Fruit fly (Drosophila melanogaster) whole organism, embryonic: ENCODE measurements around the gene CG15506.

ENCODE experiments used
- Ada2b ChIP-seq: fragments of 200-800 bp; sonication (Bioruptor generic); IDR thresholded peaks from 2 replicates; pipeline ENCODE4 v1.3.6; 2022; ENCODE audit warnings: missing biosample characterization, missing genetic modification characterization
- CG10366 ChIP-seq: fragments of 200-800 bp; sonication (Bioruptor generic); IDR thresholded peaks from 2 replicates; pipeline ENCODE4 v1.3.6; 2022; ENCODE audit warnings: missing biosample characterization, missing genetic modification characterization
- CG11093 ChIP-seq: fragments of 200-800 bp; sonication (Bioruptor generic); IDR thresholded peaks from 3 replicates; pipeline ENCODE4 v1.3.6; 2022; ENCODE audit warnings: missing biosample characterization, missing genetic modification characterization
- CG11504 ChIP-seq: fragments of 200-800 bp; sonication (Bioruptor generic); optimal IDR thresholded peaks from 3 replicates; lab custom pipeline; 2019; ENCODE audit warnings: missing biosample characterization, mild to moderate bottlenecking, missing genetic modification characterization, moderate library complexity
- CG12104 ChIP-seq: fragments of 200-800 bp; sonication (Bioruptor generic); optimal IDR thresholded peaks from 3 replicates; lab custom pipeline; 2016; ENCODE audit warnings: missing biosample characterization, missing genetic modification characterization
- CG13894 ChIP-seq: fragments of 200-800 bp; sonication (Bioruptor generic); optimal IDR thresholded peaks from 3 replicates; lab custom pipeline; 2018; ENCODE audit warnings: missing biosample characterization, mild to moderate bottlenecking, missing genetic modification characterization, moderate library complexity
- CG14965 ChIP-seq: fragments of 200-800 bp; sonication (Bioruptor generic); optimal IDR thresholded peaks from 2 replicates; lab custom pipeline; 2016; ENCODE audit warnings: missing biosample characterization, missing genetic modification characterization, borderline replicate concordance
- CG1603 ChIP-seq: fragments of 200-800 bp; sonication (Bioruptor generic); optimal IDR thresholded peaks from 2 replicates; lab custom pipeline; 2019; ENCODE audit warnings: missing biosample characterization, mild to moderate bottlenecking, missing genetic modification characterization, moderate library complexity
- CG17612 ChIP-seq: fragments of 200-800 bp; sonication (Bioruptor generic); IDR thresholded peaks from 2 replicates; pipeline ENCODE4 v1.3.6; 2022; ENCODE audit warnings: missing biosample characterization, missing genetic modification characterization
- CG1792 ChIP-seq: fragments of 200-800 bp; sonication (Bioruptor generic); optimal IDR thresholded peaks from 2 replicates; lab custom pipeline; 2016; ENCODE audit warnings: missing biosample characterization, missing genetic modification characterization
- CG32772 ChIP-seq: fragments of 200-800 bp; sonication (Bioruptor generic); IDR thresholded peaks from 2 replicates; pipeline ENCODE4 v1.3.6; 2022; ENCODE audit warnings: missing biosample characterization, missing genetic modification characterization
- CG3407 ChIP-seq: fragments of 200-800 bp; sonication (Bioruptor generic); optimal IDR thresholded peaks from 2 replicates; lab custom pipeline; 2018; ENCODE audit warnings: missing biosample characterization, mild to moderate bottlenecking, missing genetic modification characterization
- CG6254 ChIP-seq: fragments of 200-800 bp; sonication (Bioruptor generic); optimal IDR thresholded peaks from 3 replicates; lab custom pipeline; 2017; ENCODE audit warnings: mild to moderate bottlenecking, missing biosample characterization, missing genetic modification reagents, missing genetic modification characterization
- CG6765 ChIP-seq: fragments of 200-800 bp; sonication (Bioruptor generic); optimal IDR thresholded peaks from 3 replicates; lab custom pipeline; 2017; ENCODE audit warnings: missing biosample characterization, mild to moderate bottlenecking, missing genetic modification characterization
- CG6791 ChIP-seq: fragments of 200-800 bp; sonication (Bioruptor generic); IDR thresholded peaks from 3 replicates; pipeline ENCODE4 v1.3.6; 2022; ENCODE audit warnings: missing biosample characterization, missing genetic modification characterization; ENCODE audit not compliant: partially characterized antibody
- CG7786 ChIP-seq: fragments of 200-800 bp; sonication (Bioruptor generic); optimal IDR thresholded peaks from 2 replicates; lab custom pipeline; 2016; ENCODE audit warnings: missing biosample characterization, missing genetic modification characterization
- D19A ChIP-seq: fragments of 200-800 bp; optimal IDR thresholded peaks from 3 replicates; lab custom pipeline; 2019; ENCODE audit warnings: missing biosample characterization, mild to moderate bottlenecking, missing genetic modification characterization, moderate library complexity
- Gug ChIP-seq: fragments of 200-800 bp; sonication (Bioruptor generic); IDR thresholded peaks from 4 replicates; pipeline ENCODE4 v1.3.6; 2022; ENCODE audit warnings: missing biosample characterization, missing genetic modification characterization
- Hr3 ChIP-seq: fragments of 200-800 bp; sonication (Bioruptor generic); optimal IDR thresholded peaks from 3 replicates; lab custom pipeline; 2016; ENCODE audit warnings: missing biosample characterization, missing genetic modification characterization
- Jarid2 ChIP-seq: fragments of 200-800 bp; sonication (Bioruptor generic); optimal IDR thresholded peaks from 3 replicates; lab custom pipeline; 2017; ENCODE audit warnings: mild to moderate bottlenecking, missing biosample characterization, missing genetic modification reagents, missing genetic modification characterization
- Mad ChIP-seq: fragments of 200-800 bp; sonication (Bioruptor generic); optimal IDR thresholded peaks from 2 replicates; lab custom pipeline; 2016; ENCODE audit warnings: missing biosample characterization, missing genetic modification characterization
- Neu2 ChIP-seq: fragments of 200-800 bp; sonication (Bioruptor generic); optimal IDR thresholded peaks from 3 replicates; lab custom pipeline; 2016; ENCODE audit warnings: missing biosample characterization, missing genetic modification characterization, borderline replicate concordance
- Nf-YC ChIP-seq: fragments of 200-800 bp; optimal IDR thresholded peaks from 3 replicates; lab custom pipeline; 2019; ENCODE audit warnings: missing biosample characterization, mild to moderate bottlenecking, missing genetic modification characterization, moderate library complexity
- Oaz ChIP-seq: fragments of 200-800 bp; sonication (Bioruptor generic); IDR thresholded peaks from 2 replicates; pipeline ENCODE4 v1.3.6; 2022; ENCODE audit warnings: missing biosample characterization, missing genetic modification characterization
- Pdp1 ChIP-seq, 2 experiments: fragments of 200-800 bp; sonication (Bioruptor generic); optimal IDR thresholded peaks; 3 replicates each; lab custom pipeline; 2016; ENCODE audit warnings: missing biosample characterization in 2 of 2, missing genetic modification characterization in 2 of 2, mild to moderate bottlenecking in 1 of 2, moderate library complexity in 1 of 2
- Scr ChIP-seq: fragments of 200-800 bp; sonication (Bioruptor generic); IDR thresholded peaks from 2 replicates; pipeline ENCODE4 v1.3.6; 2022; ENCODE audit warnings: missing biosample characterization, missing genetic modification characterization; ENCODE audit not compliant: partially characterized antibody
- Sin3A ChIP-seq: fragments of >200 bp; optimal IDR thresholded peaks from 2 replicates; lab custom pipeline; 2018
- Six4 ChIP-seq: fragments of 200-800 bp; sonication (Bioruptor generic); optimal IDR thresholded peaks from 2 replicates; lab custom pipeline; 2016; ENCODE audit warnings: missing biosample characterization, missing genetic modification characterization
- Sry-δ ChIP-seq: fragments of 200-800 bp; sonication (Bioruptor generic); optimal IDR thresholded peaks from 2 replicates; lab custom pipeline; 2016; ENCODE audit warnings: missing biosample characterization, missing genetic modification characterization
- Xbp1 ChIP-seq: fragments of 200-800 bp; sonication (Bioruptor generic); optimal IDR thresholded peaks from 3 replicates; lab custom pipeline; 2016; ENCODE audit warnings: missing biosample characterization, mild to moderate bottlenecking, missing genetic modification characterization
- abd-A ChIP-seq: fragments of 200-800 bp; sonication (Bioruptor generic); optimal IDR thresholded peaks from 3 replicates; lab custom pipeline; 2019; ENCODE audit warnings: missing biosample characterization, mild to moderate bottlenecking, missing genetic modification characterization, moderate library complexity
- ara ChIP-seq: fragments of 200-800 bp; sonication (Bioruptor generic); IDR thresholded peaks from 2 replicates; pipeline ENCODE4 v1.3.6; 2022; ENCODE audit warnings: missing biosample characterization, missing genetic modification characterization
- br ChIP-seq: fragments of >200 bp; optimal IDR thresholded peaks from 2 replicates; lab custom pipeline; 2017
- chif ChIP-seq, 2 experiments: fragments of 200-800 bp; sonication (Bioruptor generic); optimal IDR thresholded peaks; 3 replicates each; lab custom pipeline; 2016; ENCODE audit warnings: missing biosample characterization in 2 of 2, missing genetic modification characterization in 2 of 2
- chinmo ChIP-seq: fragments of 200-800 bp; sonication (Bioruptor generic); IDR thresholded peaks from 4 replicates; pipeline ENCODE4 v1.3.6; 2022; ENCODE audit warnings: missing biosample characterization, missing genetic modification characterization; ENCODE audit not compliant: partially characterized antibody
- dimm ChIP-seq: fragments of 200-800 bp; sonication (Bioruptor generic); IDR thresholded peaks from 2 replicates; pipeline ENCODE4 v1.3.6; 2022; ENCODE audit warnings: missing biosample characterization, missing genetic modification characterization
- esg ChIP-seq: fragments of 200-800 bp; sonication (Bioruptor generic); conservative IDR thresholded peaks from 2 replicates; pipeline ENCODE4 v1.3.6; 2022; ENCODE audit warnings: missing biosample characterization, missing genetic modification characterization
- fd64A ChIP-seq: fragments of 200-800 bp; sonication (Bioruptor generic); optimal IDR thresholded peaks from 3 replicates; lab custom pipeline; 2018; ENCODE audit warnings: missing biosample characterization, mild to moderate bottlenecking, missing genetic modification characterization
- fu2 ChIP-seq: fragments of 200-800 bp; sonication (Bioruptor generic); optimal IDR thresholded peaks from 2 replicates; lab custom pipeline; 2016; ENCODE audit warnings: missing biosample characterization, missing genetic modification characterization
- gcm2 ChIP-seq: fragments of 200-800 bp; sonication (Bioruptor generic); optimal IDR thresholded peaks from 2 replicates; lab custom pipeline; 2016; ENCODE audit warnings: missing biosample characterization, missing genetic modification characterization
- h ChIP-seq: fragments of >200 bp; optimal IDR thresholded peaks from 2 replicates; lab custom pipeline; 2017
- insv ChIP-seq, 2 experiments: fragments of 200-800 bp; sonication (Bioruptor generic); optimal IDR thresholded peaks; 3 replicates each; lab custom pipeline; 2016 to 2018; ENCODE audit warnings: missing biosample characterization in 2 of 2, missing genetic modification characterization in 2 of 2
- kni ChIP-seq: fragments of 200-800 bp; sonication (Bioruptor generic); optimal IDR thresholded peaks from 3 replicates; lab custom pipeline; 2017; ENCODE audit warnings: mild to moderate bottlenecking, missing biosample characterization, missing genetic modification reagents, missing genetic modification characterization
- knrl ChIP-seq: fragments of 200-800 bp; sonication (Bioruptor generic); IDR thresholded peaks from 3 replicates; pipeline ENCODE4 v1.3.6; 2022; ENCODE audit warnings: missing biosample characterization, missing genetic modification characterization; ENCODE audit not compliant: partially characterized antibody
- lola ChIP-seq, 3 experiments: fragments of >200 bp in 2 of 3; fragments of 200-800 bp in 1 of 3; sonication (Bioruptor generic) in 1 of 3; optimal IDR thresholded peaks; 2 replicates each; lab custom pipeline; 2017 to 2019; ENCODE audit warnings: missing biosample characterization in 3 of 3, missing genetic modification characterization in 3 of 3, mild to moderate bottlenecking in 1 of 3, moderate library complexity in 1 of 3
- mam ChIP-seq: fragments of 200-800 bp; sonication (Bioruptor generic); optimal IDR thresholded peaks from 3 replicates; lab custom pipeline; 2016; ENCODE audit warnings: missing biosample characterization, missing genetic modification characterization
- odd ChIP-seq: fragments of 200-800 bp; sonication (Bioruptor generic); optimal IDR thresholded peaks from 2 replicates; lab custom pipeline; 2017; ENCODE audit warnings: missing biosample characterization, mild to moderate bottlenecking, missing genetic modification characterization
- onecut ChIP-seq: fragments of 200-800 bp; sonication (Bioruptor generic); IDR thresholded peaks from 2 replicates; pipeline ENCODE4 v1.3.6; 2022; ENCODE audit warnings: missing biosample characterization, missing genetic modification characterization
- shn ChIP-seq: fragments of 200-800 bp; sonication (Bioruptor generic); optimal IDR thresholded peaks from 3 replicates; lab custom pipeline; 2016; ENCODE audit warnings: missing biosample characterization, missing genetic modification characterization
- slp2 ChIP-seq: fragments of 200-800 bp; sonication (Bioruptor generic); optimal IDR thresholded peaks from 2 replicates; lab custom pipeline; 2016; ENCODE audit warnings: missing biosample characterization, missing genetic modification characterization
- vvl ChIP-seq: fragments of 200-800 bp; sonication (Bioruptor generic); IDR thresholded peaks from 2 replicates; pipeline ENCODE4 v1.3.6; 2022; ENCODE audit warnings: missing biosample characterization, missing genetic modification characterization

Gene CG15506

dm6 chr3R:29736678-29737093, 18.2 kb downstream of the CG15506 start, which contains the start of the genes CG7601 and CIA30 (continued):
- TF ChIP-seq CG11504 (peak; percentile 97), insv (GFP tag; optimal IDR thresholded peaks at IDR 0.05; lab: Kevin White, UChicago) (peak; percentile 25 to 68), CG10366 (GFP tag; lab: Robert Waterston, UW) (peak; percentile 100), CG7786 (GFP tag; lab: Kevin White, UChicago) (peak; percentile 99), fd64A (GFP tag; lab: Kevin White, UChicago) (peak; percentile 95), CG6254 (GFP tag; lab: Kevin White, UChicago) (peak; percentile 93), Ada2b (peak; percentile 100), Gug (GFP tag; lab: Robert Waterston, UW) (peak; percentile 100), Xbp1 (peak; percentile 99), knrl (GFP tag; lab: Robert Waterston, UW) (0 out of 3 replicates have a peak, but pooled peaks have one; percentile 41), D19A (tag; lab: Kevin White, UChicago) (peak; percentile 94), CG6765 (peak; percentile 95), chif (GFP tag; optimal IDR thresholded peaks at IDR 0.05; lab: Kevin White, UChicago) (peak; percentile 98), gcm2 (GFP tag; lab: Kevin White, UChicago) (peak; percentile 96), fu2 (GFP tag; lab: Kevin White, UChicago) (peak; percentile 98), vvl (peak; percentile 100), CG3407 (peak; percentile 93), slp2 (GFP tag; lab: Kevin White, UChicago) (peak; percentile 99), Nf-YC (tag; lab: Kevin White, UChicago) (peak; percentile 90), Six4 (peak; percentile 99), CG13894 (tag; lab: Kevin White, UChicago) (peak; percentile 98), CG12104 (GFP tag; lab: Kevin White, UChicago) (peak; percentile 98), h (lab: Kevin White, UChicago) (no peak), Oaz (peak; percentile 100), lola (GFP tag; optimal IDR thresholded peaks at IDR 0.05; lab: Kevin White, UChicago) (peak in 1 of 3 experiments; percentile 93), onecut (GFP tag; lab: Robert Waterston, UW) (peak; percentile 99), ara (GFP tag; lab: Robert Waterston, UW) (peak; percentile 100), Sin3A (peak; percentile 6), esg (GFP tag; lab: Robert Waterston, UW) (peak; percentile 100), CG11093 (GFP tag; lab: Robert Waterston, UW) (peak; percentile 100), chinmo (0 out of 4 replicates have a peak, but pooled peaks have one; percentile 39), CG32772 (peak; percentile 100), Jarid2 (GFP tag; lab: Kevin White, UChicago) (no peak), Pdp1 (GFP tag; optimal IDR thresholded peaks at IDR 0.05; lab: Kevin White, UChicago) (peak; percentile 99), CG14965 (GFP tag; lab: Kevin White, UChicago) (peak; percentile 92), mam (GFP tag; lab: Kevin White, UChicago) (peak; percentile 100), Hr3 (GFP tag; lab: Kevin White, UChicago) (peak; percentile 97), abd-A (tag; lab: Kevin White, UChicago) (no peak), CG1792 (GFP tag; lab: Kevin White, UChicago) (peak; percentile 98), kni (GFP tag; lab: Kevin White, UChicago) (peak; percentile 95), Sry-δ (GFP tag; lab: Kevin White, UChicago) (peak; percentile 82), br (lab: Kevin White, UChicago) (no peak), Scr (GFP tag; lab: Robert Waterston, UW) (peak; percentile 29; the same call in 1 of the 2 replicates), Neu2 (GFP tag; lab: Kevin White, UChicago) (peak; percentile 94), CG17612 (GFP tag; lab: Robert Waterston, UW) (peak; percentile 100), shn (peak; percentile 98), dimm (GFP tag; lab: Robert Waterston, UW) (peak; percentile 100), CG6791 (GFP tag; lab: Robert Waterston, UW) (no peak), CG1603 (tag; lab: Kevin White, UChicago) (peak; percentile 96), Mad (GFP tag; lab: Kevin White, UChicago) (peak; percentile 97), odd (GFP tag; lab: Kevin White, UChicago) (peak; percentile 89)
